Fruit fly (Drosophila melanogaster) whole organism, embryonic: ENCODE data around the gene CG12446.

Source experiments
- Ada2b ChIP-seq: fragments of 200-800 bp; sonication (Bioruptor generic); IDR thresholded peaks from 2 replicates; pipeline ENCODE4 v1.3.6; 2022; ENCODE audit warnings: missing biosample characterization, missing genetic modification characterization
- Antp ChIP-seq: fragments of 200-800 bp; sonication (Bioruptor generic); optimal IDR thresholded peaks from 3 replicates; lab custom pipeline; 2016; ENCODE audit warnings: missing biosample characterization, missing genetic modification characterization
- Atf3 ChIP-seq: fragments of 200-800 bp; sonication (Bioruptor generic); optimal IDR thresholded peaks from 3 replicates; lab custom pipeline; 2016; ENCODE audit warnings: missing biosample characterization, missing genetic modification characterization
- Awh ChIP-seq: fragments of 200-800 bp; sonication (Bioruptor generic); IDR thresholded peaks from 2 replicates; pipeline ENCODE4, ENCODE4 v1.3.6; 2022; ENCODE audit warnings: missing biosample characterization, missing genetic modification characterization
- CG11398 ChIP-seq: fragments of 200-800 bp; sonication (Bioruptor generic); optimal IDR thresholded peaks from 2 replicates; lab custom pipeline; 2016; ENCODE audit warnings: missing biosample characterization, missing genetic modification characterization
- CG12071 ChIP-seq: fragments of 200-800 bp; sonication (Bioruptor generic); optimal IDR thresholded peaks from 3 replicates; lab custom pipeline; 2018; ENCODE audit warnings: missing biosample characterization, mild to moderate bottlenecking, missing genetic modification characterization
- CG12236 ChIP-seq: fragments of 200-800 bp; sonication (Bioruptor generic); optimal IDR thresholded peaks from 2 replicates; lab custom pipeline; 2016; ENCODE audit warnings: missing biosample characterization, missing genetic modification characterization
- CG12942 ChIP-seq: fragments of 200-800 bp; sonication (Bioruptor generic); optimal IDR thresholded peaks from 3 replicates; lab custom pipeline; 2016; ENCODE audit warnings: missing biosample characterization, missing genetic modification characterization
- CG14050 ChIP-seq: fragments of 200-800 bp; sonication (Bioruptor generic); IDR thresholded peaks from 3 replicates; pipeline ENCODE4 v1.3.6; 2022; ENCODE audit warnings: missing biosample characterization, missing genetic modification characterization
- CG17361 ChIP-seq: fragments of 200-800 bp; sonication (Bioruptor generic); IDR thresholded peaks from 3 replicates; pipeline ENCODE4 v1.3.6; 2022; ENCODE audit warnings: missing biosample characterization, missing genetic modification characterization
- CG32767 ChIP-seq: fragments of 200-800 bp; sonication (Bioruptor generic); IDR thresholded peaks from 2 replicates; pipeline ENCODE4 v1.3.6; 2022; ENCODE audit warnings: missing biosample characterization, missing genetic modification characterization
- CG4424 ChIP-seq: fragments of 200-800 bp; sonication (Bioruptor generic); optimal IDR thresholded peaks from 3 replicates; lab custom pipeline; 2016; ENCODE audit warnings: missing biosample characterization, missing genetic modification characterization
- CG6854 ChIP-seq: fragments of 200-800 bp; sonication (Bioruptor generic); optimal IDR thresholded peaks from 3 replicates; lab custom pipeline; 2017; ENCODE audit warnings: missing biosample characterization, mild to moderate bottlenecking, missing genetic modification characterization
- CG7357 ChIP-seq: fragments of 200-800 bp; sonication (Bioruptor generic); IDR thresholded peaks from 3 replicates; pipeline ENCODE4 v1.3.6; 2022; ENCODE audit warnings: missing biosample characterization, missing genetic modification characterization
- CG8089 ChIP-seq: fragments of 200-800 bp; sonication (Bioruptor generic); optimal IDR thresholded peaks from 3 replicates; lab custom pipeline; 2016; ENCODE audit warnings: missing biosample characterization, missing genetic modification characterization
- CG8765 ChIP-seq: fragments of 200-800 bp; sonication (Bioruptor generic); IDR thresholded peaks from 2 replicates; pipeline ENCODE4 v1.3.6; 2022; ENCODE audit warnings: missing biosample characterization, missing genetic modification characterization
- CG8924 ChIP-seq: fragments of 200-800 bp; optimal IDR thresholded peaks from 3 replicates; lab custom pipeline; 2019; ENCODE audit warnings: missing biosample characterization, mild to moderate bottlenecking, missing genetic modification characterization, moderate library complexity
- Drgx ChIP-seq: fragments of 200-800 bp; sonication (Bioruptor generic); IDR thresholded peaks from 2 replicates; pipeline ENCODE4 v1.3.6; 2022; ENCODE audit warnings: missing biosample characterization, missing genetic modification characterization
- Ets65A ChIP-seq: fragments of 200-800 bp; sonication (Bioruptor generic); peaks from one replicate; lab custom pipeline; 2016; ENCODE audit warnings: missing biosample characterization, missing genetic modification characterization
- HmgD ChIP-seq: fragments of 200-800 bp; sonication (Bioruptor generic); optimal IDR thresholded peaks from 3 replicates; lab custom pipeline; 2016; ENCODE audit warnings: missing biosample characterization, missing genetic modification characterization
- Hr51 ChIP-seq, 2 experiments: fragments of 200-800 bp; sonication (Bioruptor generic); optimal IDR thresholded peaks; 2 replicates in 1 of 2; 3 replicates in 1 of 2; lab custom pipeline; 2016 to 2018; ENCODE audit warnings: missing biosample characterization in 2 of 2, missing genetic modification characterization in 2 of 2, mild to moderate bottlenecking in 1 of 2, moderate library complexity in 1 of 2
- Med ChIP-seq: fragments of 200-800 bp; sonication (Bioruptor generic); peaks from one replicate; lab custom pipeline; 2016; ENCODE audit warnings: missing biosample characterization, missing genetic modification characterization, mild to moderate bottlenecking, inconsistent platforms, moderate library complexity
- Myb ChIP-seq: fragments of 200-800 bp; sonication (Bioruptor generic); optimal IDR thresholded peaks from 2 replicates; lab custom pipeline; 2016; ENCODE audit warnings: missing biosample characterization, missing genetic modification characterization
- Nf-YA ChIP-seq: fragments of 200-800 bp; sonication (Bioruptor generic); IDR thresholded peaks from 2 replicates; pipeline ENCODE4 v1.3.6; 2022; ENCODE audit warnings: missing biosample characterization, missing genetic modification characterization
- Rfx ChIP-seq: fragments of 200-800 bp; sonication (Bioruptor generic); IDR thresholded peaks from 2 replicates; pipeline ENCODE4 v1.3.6; 2022; ENCODE audit warnings: missing biosample characterization, missing genetic modification characterization
- Stat92E ChIP-seq, 3 experiments: fragments of >200 bp in 2 of 3; fragments of 200-800 bp in 1 of 3; sonication (Bioruptor generic) in 1 of 3; optimal IDR thresholded peaks; 2 replicates each; lab custom pipeline; 2017 to 2019; ENCODE audit warnings: missing biosample characterization in 3 of 3, missing genetic modification characterization in 3 of 3, mild to moderate bottlenecking in 1 of 3, moderate library complexity in 1 of 3
- ac ChIP-seq: fragments of 200-800 bp; sonication (Bioruptor generic); optimal IDR thresholded peaks from 3 replicates; lab custom pipeline; 2017; ENCODE audit warnings: missing biosample characterization, mild to moderate bottlenecking, missing genetic modification characterization
- bowl ChIP-seq: fragments of 200-800 bp; sonication (Bioruptor generic); IDR thresholded peaks from 2 replicates; pipeline ENCODE4 v1.3.6; 2022; ENCODE audit warnings: missing biosample characterization, missing genetic modification characterization
- chif ChIP-seq, 2 experiments: fragments of 200-800 bp; sonication (Bioruptor generic); optimal IDR thresholded peaks; 3 replicates each; lab custom pipeline; 2016; ENCODE audit warnings: missing biosample characterization in 2 of 2, missing genetic modification characterization in 2 of 2
- danr ChIP-seq: fragments of 200-800 bp; sonication (Bioruptor generic); IDR thresholded peaks from 2 replicates; pipeline ENCODE4 v1.3.6; 2022; ENCODE audit warnings: missing biosample characterization, missing genetic modification characterization
- dm ChIP-seq: fragments of 200-800 bp; sonication (Bioruptor generic); optimal IDR thresholded peaks from 3 replicates; lab custom pipeline; 2016; ENCODE audit warnings: missing biosample characterization, missing genetic modification characterization
- dmrt99B ChIP-seq: fragments of 200-800 bp; sonication (Bioruptor generic); optimal IDR thresholded peaks from 2 replicates; lab custom pipeline; 2018; ENCODE audit warnings: missing biosample characterization, mild to moderate bottlenecking, missing genetic modification characterization, moderate library complexity
- exex ChIP-seq: fragments of 200-800 bp; sonication (Bioruptor generic); optimal IDR thresholded peaks from 4 replicates; lab custom pipeline; 2018; ENCODE audit warnings: missing biosample characterization, mild to moderate bottlenecking, missing genetic modification characterization, moderate library complexity
- fd3F ChIP-seq: fragments of 200-800 bp; sonication (Bioruptor generic); optimal IDR thresholded peaks from 2 replicates; lab custom pipeline; 2018; ENCODE audit warnings: missing biosample characterization, mild to moderate bottlenecking, missing genetic modification characterization, moderate library complexity
- fd96Cb ChIP-seq: fragments of 200-800 bp; sonication (Bioruptor generic); optimal IDR thresholded peaks from 2 replicates; lab custom pipeline; 2018; ENCODE audit warnings: missing biosample characterization, mild to moderate bottlenecking, missing genetic modification characterization, moderate library complexity
- grau ChIP-seq: fragments of 200-800 bp; optimal IDR thresholded peaks from 3 replicates; lab custom pipeline; 2019; ENCODE audit warnings: missing biosample characterization, mild to moderate bottlenecking, missing genetic modification characterization, moderate library complexity
- hkb ChIP-seq, 2 experiments: fragments of 200-800 bp in 1 of 2; fragments of >200 bp in 1 of 2; sonication (Bioruptor generic) in 1 of 2; IDR thresholded peaks in 1 of 2; optimal IDR thresholded peaks in 1 of 2; 2 replicates each; pipeline versions ENCODE4 v1.3.6 to Lab custom; 2017 to 2022; ENCODE audit warnings: missing biosample characterization in 1 of 2, missing genetic modification characterization in 1 of 2
- inv ChIP-seq: fragments of 200-800 bp; sonication (Bioruptor generic); IDR thresholded peaks from 2 replicates; pipeline ENCODE4 v1.3.6; 2022; ENCODE audit warnings: missing biosample characterization, missing genetic modification characterization; ENCODE audit not compliant: partially characterized antibody
- lola ChIP-seq, 3 experiments: fragments of >200 bp in 2 of 3; fragments of 200-800 bp in 1 of 3; sonication (Bioruptor generic) in 1 of 3; optimal IDR thresholded peaks; 2 replicates each; lab custom pipeline; 2017 to 2019; ENCODE audit warnings: missing biosample characterization in 3 of 3, missing genetic modification characterization in 3 of 3, mild to moderate bottlenecking in 1 of 3, moderate library complexity in 1 of 3
- nerfin-1 ChIP-seq: fragments of 200-800 bp; sonication (Bioruptor generic); optimal IDR thresholded peaks from 3 replicates; lab custom pipeline; 2019; ENCODE audit warnings: missing biosample characterization, mild to moderate bottlenecking, missing genetic modification characterization, moderate library complexity
- org-1 ChIP-seq: fragments of 200-800 bp; sonication (Bioruptor generic); optimal IDR thresholded peaks from 2 replicates; lab custom pipeline; 2017; ENCODE audit warnings: missing biosample characterization, missing genetic modification characterization
- pum ChIP-seq: fragments of 200-800 bp; sonication (Bioruptor generic); optimal IDR thresholded peaks from 2 replicates; lab custom pipeline; 2016; ENCODE audit warnings: missing biosample characterization, missing genetic modification characterization
- trem ChIP-seq: fragments of 200-800 bp; optimal IDR thresholded peaks from 3 replicates; lab custom pipeline; 2019; ENCODE audit warnings: missing biosample characterization, mild to moderate bottlenecking, missing genetic modification characterization, moderate library complexity
- usp ChIP-seq: fragments of >200 bp; optimal IDR thresholded peaks from 2 replicates; lab custom pipeline; 2017; ENCODE audit warnings: missing biosample characterization, missing genetic modification characterization
- vnd ChIP-seq: fragments of 200-800 bp; sonication (Bioruptor generic); IDR thresholded peaks from 3 replicates; pipeline ENCODE4 v1.3.6; 2022; ENCODE audit warnings: missing biosample characterization, missing genetic modification characterization; ENCODE audit not compliant: partially characterized antibody
- zf30C ChIP-seq: fragments of 200-800 bp; sonication (Bioruptor generic); optimal IDR thresholded peaks from 3 replicates; lab custom pipeline; 2018; ENCODE audit warnings: missing biosample characterization, mild to moderate bottlenecking, missing genetic modification characterization

CG12446 gene

dm6 chrX:22833534-22833933 lies 21.8 kb upstream of the CG12446 start (continued):
- TF ChIP-seq Atf3 (GFP tag; lab: Kevin White, UChicago) (no peak), trem (tag; lab: Kevin White, UChicago) (no peak), nerfin-1 (peak; percentile 26), CG12236 (no peak), usp (GFP tag; lab: Kevin White, UChicago) (no peak), dmrt99B (tag; lab: Kevin White, UChicago) (peak; percentile 74), CG8924 (tag; lab: Kevin White, UChicago) (peak; percentile 21), CG17361 (GFP tag; lab: Robert Waterston, UW) (peak; percentile 52; the same call in 1 of the 3 replicates), CG8765 (no peak), Awh (no peak), exex (tag; lab: Kevin White, UChicago) (no peak), CG11398 (no peak), chif (GFP tag; optimal IDR thresholded peaks at IDR 0.05; lab: Kevin White, UChicago) (peak; percentile 48 to 59), zf30C (GFP tag; lab: Kevin White, UChicago) (no peak), Rfx (no peak; the same call in 1 of the 2 replicates), CG7357 (GFP tag; lab: Robert Waterston, UW) (no peak), CG8089 (peak; percentile 36), vnd (GFP tag; lab: Robert Waterston, UW) (no peak), inv (no peak), CG6854 (GFP tag; lab: Kevin White, UChicago) (no peak), Med (GFP tag; lab: Kevin White, UChicago) (peak; percentile 93), CG4424 (GFP tag; lab: Kevin White, UChicago) (peak; percentile 71), Myb (GFP tag; lab: Kevin White, UChicago) (peak; percentile 11), Stat92E (GFP tag; optimal IDR thresholded peaks at IDR 0.05; lab: Kevin White, UChicago) (no peak), Drgx (GFP tag; lab: Robert Waterston, UW) (peak; percentile 89), bowl (GFP tag; lab: Robert Waterston, UW) (no peak; the same call in 1 of the 2 replicates), danr (GFP tag; lab: Robert Waterston, UW) (0 out of 2 replicates have a peak, but pooled peaks have one; percentile 14), pum (peak; percentile 42), Ets65A (GFP tag; lab: Kevin White, UChicago) (peak; percentile 92), CG12942 (peak; percentile 49), lola (GFP tag; optimal IDR thresholded peaks at IDR 0.05; lab: Kevin White, UChicago) (peak in 1 of 3 experiments; percentile 41), Nf-YA (GFP tag; lab: Robert Waterston, UW) (peak; percentile 40; the same call in 1 of the 2 replicates), HmgD (GFP tag; lab: Kevin White, UChicago) (no peak), CG32767 (0 out of 2 replicates have a peak, but pooled peaks have one; percentile 29), Hr51 (GFP tag; optimal IDR thresholded peaks at IDR 0.05; lab: Kevin White, UChicago) (peak in 1 of 2 experiments; percentile 74), fd96Cb (tag; lab: Kevin White, UChicago) (peak; percentile 73), Ada2b (GFP tag; lab: Robert Waterston, UW) (peak; percentile 58; the same call in 1 of the 2 replicates), hkb (optimal IDR thresholded peaks at IDR 0.05; lab: Kevin White, UChicago) (no peak), hkb (GFP tag; IDR thresholded peaks at IDR 0.05; lab: Robert Waterston, UW) (peak; percentile 58; the same call in 1 of the 2 replicates), CG14050 (GFP tag; lab: Robert Waterston, UW) (peak; percentile 39; the same call in 1 of the 3 replicates), grau (tag; lab: Kevin White, UChicago) (peak; percentile 44), org-1 (GFP tag; lab: Kevin White, UChicago) (peak; percentile 26), CG12071 (GFP tag; lab: Kevin White, UChicago) (peak; percentile 55), fd3F (GFP tag; lab: Kevin White, UChicago) (no peak), ac (GFP tag; lab: Kevin White, UChicago) (no peak), dm (GFP tag; lab: Kevin White, UChicago) (no peak), Antp (GFP tag; lab: Kevin White, UChicago) (peak; percentile 51)
